Worm (Caenorhabditis elegans): ENCODE measurements around the gene Y8A9A.2.

Y8A9A.2 gene

DNA sequence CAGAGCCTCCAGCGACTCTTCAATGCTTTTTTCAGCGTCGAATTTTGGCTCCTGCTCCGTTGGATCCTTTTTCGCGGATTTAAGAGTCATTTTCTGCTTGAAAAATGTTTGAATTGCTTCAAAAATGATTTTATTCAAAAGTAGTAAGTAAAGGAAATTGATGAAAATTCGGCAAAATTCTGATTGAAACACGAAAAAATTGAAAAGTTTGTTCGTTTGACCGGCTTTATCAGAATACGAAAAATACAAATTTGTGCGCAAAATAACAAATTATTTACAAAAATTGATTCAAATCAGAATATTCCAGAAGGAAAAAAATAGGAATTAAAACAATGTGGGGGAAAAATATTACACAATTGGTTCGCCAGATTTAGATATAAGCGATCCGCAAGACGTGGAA lies 11.5 kb downstream of the Y8A9A.2 start, which contains the start of gene F54D10.4:
TSS of gene F54D10.4 (minus strand) at position 101 of the 400 bp plus-strand sequence.
- TF ChIP-seq unc-62 (GFP tag; optimal IDR thresholded peaks at IDR 0.05): no peak
- no peak for TF ChIP-seq ZK546.5 (tag; optimal IDR thresholded peaks at IDR 0.05)
- no peak for TF ChIP-seq egl-27 (tag; optimal IDR thresholded peaks at IDR 0.05)
- no peak for TF ChIP-seq elt-3 (tag; optimal IDR thresholded peaks at IDR 0.05)
- TF ChIP-seq ztf-4 (tag; optimal IDR thresholded peaks at IDR 0.05): no peak

DNA sequence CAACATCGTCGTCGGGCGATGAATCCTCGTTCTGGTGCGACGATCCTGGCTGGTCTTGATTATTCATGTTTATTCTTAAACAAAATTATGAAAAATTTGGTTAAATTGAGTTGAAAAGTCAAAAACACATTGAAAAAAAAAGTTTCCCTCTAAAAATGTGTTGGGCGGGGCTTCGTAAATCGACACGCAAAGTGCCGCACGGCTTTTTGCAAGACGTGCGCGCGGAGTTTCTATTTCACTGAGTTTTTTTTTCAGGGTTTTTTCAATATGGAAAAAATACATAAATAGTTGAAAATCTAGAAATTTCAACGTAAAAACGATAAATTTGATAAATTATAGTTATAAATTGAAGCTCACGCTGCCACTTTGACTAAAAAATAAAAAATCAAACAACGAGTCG lies 12.7 kb downstream of the Y8A9A.2 start, which contains the start of gene F54D10.5:
TSS of gene F54D10.5 (minus strand) at position 74 of the 400 bp plus-strand sequence.
- peak; percentile 89 for TF ChIP-seq nfya-1 (tag; optimal IDR thresholded peaks at IDR 0.05; ENCODE audit: insufficient read depth)
- TF ChIP-seq fkh-2 (tag; optimal IDR thresholded peaks at IDR 0.05): no peak
- TF ChIP-seq lsy-12 (tag; optimal IDR thresholded peaks at IDR 0.05): no peak
- no peak for TF ChIP-seq ama-1 (optimal IDR thresholded peaks at IDR 0.05)
- no peak for TF ChIP-seq ZK546.5 (tag; optimal IDR thresholded peaks at IDR 0.05)
- peak; percentile 71 for TF ChIP-seq nhr-43 (tag; optimal IDR thresholded peaks at IDR 0.05; ENCODE audit: poor library complexity, severe bottlenecking)
- TF ChIP-seq tbx-2 (tag; optimal IDR thresholded peaks at IDR 0.05): no peak
- TF ChIP-seq ztf-11 (tag; optimal IDR thresholded peaks at IDR 0.05): no peak
- TF ChIP-seq mml-1 (tag; optimal IDR thresholded peaks at IDR 0.05): no peak
- no peak for TF ChIP-seq elt-1 (tag; optimal IDR thresholded peaks at IDR 0.05)
- TF ChIP-seq fos-1 (tag; optimal IDR thresholded peaks at IDR 0.05): no peak
- no peak for TF ChIP-seq aly-2 (tag; optimal IDR thresholded peaks at IDR 0.05)
- no peak for TF ChIP-seq ceh-82 (tag; optimal IDR thresholded peaks at IDR 0.05)
- TF ChIP-seq pqm-1 (tag; optimal IDR thresholded peaks at IDR 0.05): peak; percentile 38
- no peak for TF ChIP-seq eor-1 (tag; optimal IDR thresholded peaks at IDR 0.05)
- no peak for TF ChIP-seq ceh-28 (tag; optimal IDR thresholded peaks at IDR 0.05)
- peak; percentile 71 for TF ChIP-seq lin-15B (tag; optimal IDR thresholded peaks at IDR 0.05)
- peak; percentile 63 for TF ChIP-seq elt-2 (tag; optimal IDR thresholded peaks at IDR 0.05)
- no peak for TF ChIP-seq nhr-12 (tag; optimal IDR thresholded peaks at IDR 0.05)
- no peak for TF ChIP-seq mdl-1 (tag; optimal IDR thresholded peaks at IDR 0.05)
- TF ChIP-seq nhr-237 (tag; optimal IDR thresholded peaks at IDR 0.05): no peak
- no peak for TF ChIP-seq daf-12 (tag; optimal IDR thresholded peaks at IDR 0.05)
- peak; percentile 4 for TF ChIP-seq nhr-25 (tag; optimal IDR thresholded peaks at IDR 0.05)
- no peak for TF ChIP-seq ceh-16 (tag; optimal IDR thresholded peaks at IDR 0.05)
- no peak for TF ChIP-seq jun-1 (tag; optimal IDR thresholded peaks at IDR 0.05)
- TF ChIP-seq nhr-76 (tag; optimal IDR thresholded peaks at IDR 0.05): no peak
- no peak for TF ChIP-seq ceh-9 (tag; optimal IDR thresholded peaks at IDR 0.05)
- TF ChIP-seq snpc-4 (tag; optimal IDR thresholded peaks at IDR 0.05): no peak
- TF ChIP-seq lin-39 (tag; optimal IDR thresholded peaks at IDR 0.05): peak; percentile 64
- no peak for TF ChIP-seq unc-62 (GFP tag; optimal IDR thresholded peaks at IDR 0.05)
- TF ChIP-seq ztf-4 (tag; optimal IDR thresholded peaks at IDR 0.05): no peak
- TF ChIP-seq elt-3 (tag; optimal IDR thresholded peaks at IDR 0.05): no peak
- peak; percentile 30 for TF ChIP-seq egl-5 (tag; optimal IDR thresholded peaks at IDR 0.05)
- no peak for TF ChIP-seq fkh-10 (GFP tag; optimal IDR thresholded peaks at IDR 0.05)
- no peak for TF ChIP-seq pha-4 (tag; optimal IDR thresholded peaks at IDR 0.05)
- no peak for TF ChIP-seq hmg-11 (tag; optimal IDR thresholded peaks at IDR 0.05)
- no peak for TF ChIP-seq nhr-67 (tag; optimal IDR thresholded peaks at IDR 0.05)
- peak; percentile 66 for TF ChIP-seq nhr-23 (tag; optimal IDR thresholded peaks at IDR 0.05)
- TF ChIP-seq unc-39 (tag; optimal IDR thresholded peaks at IDR 0.05): no peak
- peak; percentile 14 for TF ChIP-seq skn-1 (tag; optimal IDR thresholded peaks at IDR 0.05)
- no peak for TF ChIP-seq zag-1 (tag; optimal IDR thresholded peaks at IDR 0.05)
- TF ChIP-seq nhr-28 (tag; optimal IDR thresholded peaks at IDR 0.05): no peak
- TF ChIP-seq nhr-77 (tag; optimal IDR thresholded peaks at IDR 0.05): no peak
- TF ChIP-seq sea-2 (GFP tag; optimal IDR thresholded peaks at IDR 0.05): no peak
- no peak for TF ChIP-seq nhr-11 (tag; optimal IDR thresholded peaks at IDR 0.05)
- TF ChIP-seq egl-27 (tag; optimal IDR thresholded peaks at IDR 0.05): no peak
- peak; percentile 99 for TF ChIP-seq R02D3.7 (tag; optimal IDR thresholded peaks at IDR 0.05)

Data from whole organism, L3 larva.